Worm (Caenorhabditis elegans) whole organism, L2 larva: ENCODE results near the gene ZK742.4.

ENCODE experiments used
- ama-1 ChIP-seq: fragments of 150-350 bp; optimal IDR thresholded peaks from 2 replicates; lab custom pipeline; 2018; ENCODE audit warnings: inconsistent platforms
- gmeb-1 ChIP-seq: fragments of 150-350 bp; optimal IDR thresholded peaks from 2 replicates; lab custom pipeline; 2014; ENCODE audit warnings: missing biosample characterization, missing genetic modification characterization
- mbf-1 ChIP-seq: sonication (generic microtip); optimal IDR thresholded peaks from 2 replicates; lab custom pipeline; 2017; ENCODE audit warnings: missing biosample characterization, missing genetic modification characterization
- nhr-237 ChIP-seq: fragments of 150-350 bp; optimal IDR thresholded peaks from 2 replicates; lab custom pipeline; 2014; ENCODE audit warnings: missing biosample characterization, missing genetic modification characterization
- skn-1 ChIP-seq: sonication (generic microtip); optimal IDR thresholded peaks from 2 replicates; lab custom pipeline; 2017; ENCODE audit warnings: missing biosample characterization, missing genetic modification characterization
- sma-3 ChIP-seq: sonication (generic microtip); optimal IDR thresholded peaks from 2 replicates; lab custom pipeline; 2016; ENCODE audit warnings: missing genetic modification reagents, missing genetic modification characterization, missing compliant biosample characterization

- TF ChIP-seq nhr-237, result no peak
- TF ChIP-seq ama-1 (lab: Kevin White, UChicago), result peak; percentile 5
- no peak for TF ChIP-seq gmeb-1
- TF ChIP-seq skn-1 (tag; lab: Kevin White, UChicago), result no peak
- TF ChIP-seq mbf-1 (tag; lab: Kevin White, UChicago), result no peak
- no peak for TF ChIP-seq sma-3 (GFP tag; lab: Kevin White, UChicago)
These were observed 43.9 kb upstream of the ZK742.4 start, which contains the start of gene C37C3.2 for ce11 chrV:7855382-7855994.
